Fruit fly (Drosophila melanogaster) Kc167 (cell line): ENCODE data around the gene Scamp.

ENCODE experiments used
- Myc ChIP-seq: fragments of >200 bp; optimal IDR thresholded peaks from 2 replicates; lab custom pipeline; 2017; ENCODE audit warnings: missing external identifiers
- Sin3A ChIP-seq: fragments of >200 bp; optimal IDR thresholded peaks from 2 replicates; lab custom pipeline; 2018; ENCODE audit warnings: missing external identifiers
- h ChIP-seq: fragments of >200 bp; optimal IDR thresholded peaks from 3 replicates; lab custom pipeline; 2018; ENCODE audit warnings: missing external identifiers
- psq ChIP-seq: fragments of >200 bp; optimal IDR thresholded peaks from 2 replicates; lab custom pipeline; 2017; ENCODE audit warnings: missing external identifiers
- ttk ChIP-seq: sonication (Bioruptor generic); optimal IDR thresholded peaks from 2 replicates; lab custom pipeline; 2017; ENCODE audit warnings: missing external identifiers

dm6 chrX:15497440-15498271 lies 48.0 kb upstream of the Scamp start:
- TF ChIP-seq Myc (no peak), psq (lab: Kevin White, UChicago) (no peak), ttk (lab: Kevin White, UChicago) (no peak), Sin3A (lab: Kevin White, UChicago) (no peak), h (lab: Kevin White, UChicago) (no peak)
